Worm (Caenorhabditis elegans): ENCODE results near the gene gfi-1.

Gene gfi-1

ce11 chrV:6385677-6386276 lies 14.0 kb downstream of the gfi-1 start:
- TF ChIP-seq C34B4.2 (tag; optimal IDR thresholded peaks at IDR 0.05) (no peak), aha-1 (tag; optimal IDR thresholded peaks at IDR 0.05) (no peak), xbp-1 (tag; optimal IDR thresholded peaks at IDR 0.05) (no peak), ztf-11 (tag; optimal IDR thresholded peaks at IDR 0.05) (no peak), isw-1 (GFP tag; IDR thresholded peaks at IDR 0.05) (no peak), sox-4 (tag; optimal IDR thresholded peaks at IDR 0.05) (no peak), efl-1 (optimal IDR thresholded peaks at IDR 0.05) (no peak), efl-1 (GFP tag; optimal IDR thresholded peaks at IDR 0.05 in 1 of 2) (no peak), unc-62 (GFP tag; optimal IDR thresholded peaks at IDR 0.05) (no peak), pag-3 (tag; optimal IDR thresholded peaks at IDR 0.05; ENCODE audit: borderline replicate concordance, insufficient read depth) (no peak), nhr-19 (GFP tag; conservative IDR thresholded peaks at IDR 0.05) (no peak), vab-15 (tag; optimal IDR thresholded peaks at IDR 0.05) (no peak), tlp-1 (tag; optimal IDR thresholded peaks at IDR 0.05) (no peak), nhr-84 (tag; optimal IDR thresholded peaks at IDR 0.05) (no peak)

- TF ChIP-seq nhr-20 (tag; optimal IDR thresholded peaks at IDR 0.05) (no peak), C16A3.4 (tag; optimal IDR thresholded peaks at IDR 0.05) (no peak), snpc-4 (tag; optimal IDR thresholded peaks at IDR 0.05) (no peak), ztf-4 (tag; optimal IDR thresholded peaks at IDR 0.05) (no peak), C34B4.2 (tag; optimal IDR thresholded peaks at IDR 0.05) (no peak)
These were observed 24.9 kb downstream of the gfi-1 start, which contains the start of gene F13H6.5 for ce11 chrV:6374844-6375243. F13H6.5 (minus strand) TSS chrV:6374944.

- TF ChIP-seq dpl-1 (GFP tag; optimal IDR thresholded peaks at IDR 0.05) (no peak), nhr-20 (tag; optimal IDR thresholded peaks at IDR 0.05) (peak; percentile 14)
These were observed 31.2 kb downstream of the gfi-1 start for ce11 chrV:6368494-6368893.

- TF ChIP-seq pqm-1 (tag; optimal IDR thresholded peaks at IDR 0.05) (no peak), nhr-19 (GFP tag; conservative IDR thresholded peaks at IDR 0.05) (no peak), nhr-12 (tag; optimal IDR thresholded peaks at IDR 0.05) (no peak), unc-130 (tag; optimal IDR thresholded peaks at IDR 0.05) (no peak), aly-2 (tag; optimal IDR thresholded peaks at IDR 0.05) (no peak), tlp-1 (tag; optimal IDR thresholded peaks at IDR 0.05) (no peak), nhr-71 (tag; optimal IDR thresholded peaks at IDR 0.05) (peak; percentile 24), ztf-4 (tag; optimal IDR thresholded peaks at IDR 0.05) (no peak), fos-1 (tag; optimal IDR thresholded peaks at IDR 0.05) (no peak), dsc-1 (tag; optimal IDR thresholded peaks at IDR 0.05) (no peak), C04F5.9 (tag; optimal IDR thresholded peaks at IDR 0.05) (no peak), unc-98 (GFP tag; IDR thresholded peaks at IDR 0.05) (no peak), zag-1 (tag; optimal IDR thresholded peaks at IDR 0.05) (no peak), tbx-2 (tag; optimal IDR thresholded peaks at IDR 0.05) (no peak), zip-4 (GFP tag; optimal IDR thresholded peaks at IDR 0.05) (no peak), snpc-4 (tag; optimal IDR thresholded peaks at IDR 0.05) (no peak), skn-1 (tag; optimal IDR thresholded peaks at IDR 0.05) (no peak), rnt-1 (tag; optimal IDR thresholded peaks at IDR 0.05) (no peak), hlh-17 (GFP tag; optimal IDR thresholded peaks at IDR 0.05; ENCODE audit: borderline replicate concordance) (no peak), egl-27 (tag; optimal IDR thresholded peaks at IDR 0.05) (no peak), ets-5 (GFP tag; IDR thresholded peaks at IDR 0.05) (no peak), pag-3 (tag; optimal IDR thresholded peaks at IDR 0.05; ENCODE audit: borderline replicate concordance, insufficient read depth) (no peak), unc-30 (tag; optimal IDR thresholded peaks at IDR 0.05) (no peak), nhr-237 (tag; optimal IDR thresholded peaks at IDR 0.05) (no peak), alr-1 (tag; optimal IDR thresholded peaks at IDR 0.05; ENCODE audit: borderline replicate concordance) (no peak), ceh-8 (GFP tag; optimal IDR thresholded peaks at IDR 0.05) (no peak), mep-1 (tag; optimal IDR thresholded peaks at IDR 0.05) (peak; percentile 31), nhr-90 (tag; optimal IDR thresholded peaks at IDR 0.05; ENCODE audit: poor library complexity) (no peak), C34B4.2 (tag; optimal IDR thresholded peaks at IDR 0.05) (no peak), sox-4 (tag; optimal IDR thresholded peaks at IDR 0.05) (no peak), lin-39 (tag; optimal IDR thresholded peaks at IDR 0.05) (no peak), Y116A8C.19 (tag; optimal IDR thresholded peaks at IDR 0.05; ENCODE audit: borderline replicate concordance) (no peak), lin-15B (tag; optimal IDR thresholded peaks at IDR 0.05) (no peak), ztf-11 (tag; optimal IDR thresholded peaks at IDR 0.05) (no peak), efl-3 (GFP tag; optimal IDR thresholded peaks at IDR 0.05) (no peak)
These were observed 34.1 kb downstream of the gfi-1 start, which contains the start of gene cest-33 for ce11 chrV:6365597-6365996. cest-33 (minus strand) TSS chrV:6365671.

All from whole organism, L1 larva.